Worm (Caenorhabditis elegans) whole organism, early embryonic: ENCODE results near the gene ZC513.3.

ENCODE experiments used
- B0310.2 ChIP-seq: sonication (generic microtip); optimal IDR thresholded peaks from 2 replicates; lab custom pipeline; 2016; ENCODE audit warnings: mild to moderate bottlenecking, missing genetic modification characterization, missing compliant biosample characterization
- F13C5.2 ChIP-seq: sonication (generic microtip); optimal IDR thresholded peaks from 2 replicates; lab custom pipeline; 2017; ENCODE audit warnings: mild to moderate bottlenecking, missing genetic modification characterization, inconsistent platforms, missing compliant biosample characterization
- ama-1 ChIP-seq: fragments of 150-350 bp; optimal IDR thresholded peaks from 2 replicates; lab custom pipeline; 2014
- ceh-13 ChIP-seq: fragments of 200-800 bp; sonication (Bioruptor generic); optimal IDR thresholded peaks from 2 replicates; lab custom pipeline; 2018; ENCODE audit warnings: mild to moderate bottlenecking, missing genetic modification characterization, missing compliant biosample characterization
- ets-7 ChIP-seq: sonication (generic microtip); optimal IDR thresholded peaks from 2 replicates; lab custom pipeline; 2016; ENCODE audit warnings: missing genotype, missing genetic modification characterization, missing compliant biosample characterization
- hmg-4 ChIP-seq: fragments of 200-800 bp; sonication (Bioruptor generic); optimal IDR thresholded peaks from 2 replicates; lab custom pipeline; 2018; ENCODE audit warnings: mild to moderate bottlenecking, missing genetic modification characterization, missing compliant biosample characterization
- hnd-1 ChIP-seq: sonication (generic microtip); optimal IDR thresholded peaks from 2 replicates; lab custom pipeline; 2016; ENCODE audit warnings: missing genetic modification characterization, missing compliant biosample characterization
- pes-1 ChIP-seq: fragments of 200-800 bp; sonication (Bioruptor generic); IDR thresholded peaks from 2 replicates; pipeline ENCODE4 v1.3.6; 2022; ENCODE audit warnings: missing genetic modification reagents, missing genetic modification characterization, missing compliant biosample characterization
- sea-1 ChIP-seq: fragments of 200-800 bp; sonication (Bioruptor generic); conservative IDR thresholded peaks from 2 replicates; pipeline ENCODE4 v1.3.6; 2022; ENCODE audit warnings: missing genetic modification characterization, missing compliant biosample characterization
- tra-4 ChIP-seq: sonication (generic microtip); optimal IDR thresholded peaks from 2 replicates; lab custom pipeline; 2017; ENCODE audit warnings: missing genetic modification characterization, missing compliant biosample characterization

- TF ChIP-seq ets-7 (tag; lab: Kevin White, UChicago) (no peak), hnd-1 (tag; lab: Kevin White, UChicago) (no peak), ama-1 (lab: Kevin White, UChicago) (no peak), sea-1 (no peak), ceh-13 (GFP tag; lab: Kevin White, UChicago) (no peak), B0310.2 (tag; lab: Kevin White, UChicago) (no peak), hmg-4 (GFP tag; lab: Kevin White, UChicago) (no peak), F13C5.2 (tag; lab: Kevin White, UChicago) (no peak), tra-4 (tag; lab: Kevin White, UChicago) (no peak), pes-1 (GFP tag; lab: Robert Waterston, UW) (no peak)
Measured at ce11 chrV:8051851-8052250, 5.0 kb downstream of the ZC513.3 start, which contains the start of gene sth-1.
